Fruit fly (Drosophila melanogaster): ENCODE data around the gene Gem4b.

dm6 chrX:3950199-3950645 is 9.6 kb downstream of the Gem4b start:
- no peak for TF ChIP-seq pan (optimal IDR thresholded peaks at IDR 0.05)
- no peak for TF ChIP-seq psq (optimal IDR thresholded peaks at IDR 0.05)
